Worm (Caenorhabditis elegans): ENCODE data around the gene daz-1.

daz-1 gene

DNA sequence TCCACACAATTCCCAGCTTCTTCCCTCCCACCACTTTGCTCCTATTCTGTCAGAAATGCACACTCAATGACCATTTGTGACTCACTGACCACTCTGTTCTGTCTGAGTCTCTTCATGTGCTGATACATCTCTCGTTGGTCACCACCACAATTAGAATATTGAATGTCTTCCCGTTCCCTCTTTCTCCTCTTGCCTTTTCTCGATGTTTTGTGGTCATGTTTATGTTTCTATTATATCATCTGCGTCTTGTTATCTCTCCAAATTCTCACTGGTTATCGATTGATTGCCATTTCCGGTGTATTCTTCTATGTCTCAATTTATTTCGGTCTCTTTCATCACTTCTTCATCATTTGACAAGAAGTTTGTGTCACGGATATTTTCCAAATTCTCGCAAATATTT, 4.8 kb downstream of the daz-1 start:
- TF ChIP-seq snpc-4 (tag; optimal IDR thresholded peaks at IDR 0.05), result no peak
- no peak for TF ChIP-seq ceh-16 (tag; optimal IDR thresholded peaks at IDR 0.05)
- no peak for TF ChIP-seq hmg-11 (tag; optimal IDR thresholded peaks at IDR 0.05)
- no peak for TF ChIP-seq zag-1 (tag; optimal IDR thresholded peaks at IDR 0.05)
- no peak for TF ChIP-seq nhr-25 (tag; optimal IDR thresholded peaks at IDR 0.05)
- no peak for TF ChIP-seq ztf-11 (tag; optimal IDR thresholded peaks at IDR 0.05)
- TF ChIP-seq ceh-28 (tag; optimal IDR thresholded peaks at IDR 0.05), result peak; percentile 47
- no peak for TF ChIP-seq fkh-2 (tag; optimal IDR thresholded peaks at IDR 0.05)
- no peak for TF ChIP-seq ZK546.5 (tag; optimal IDR thresholded peaks at IDR 0.05)
- TF ChIP-seq pqm-1 (tag; optimal IDR thresholded peaks at IDR 0.05), result peak; percentile 22

DNA sequence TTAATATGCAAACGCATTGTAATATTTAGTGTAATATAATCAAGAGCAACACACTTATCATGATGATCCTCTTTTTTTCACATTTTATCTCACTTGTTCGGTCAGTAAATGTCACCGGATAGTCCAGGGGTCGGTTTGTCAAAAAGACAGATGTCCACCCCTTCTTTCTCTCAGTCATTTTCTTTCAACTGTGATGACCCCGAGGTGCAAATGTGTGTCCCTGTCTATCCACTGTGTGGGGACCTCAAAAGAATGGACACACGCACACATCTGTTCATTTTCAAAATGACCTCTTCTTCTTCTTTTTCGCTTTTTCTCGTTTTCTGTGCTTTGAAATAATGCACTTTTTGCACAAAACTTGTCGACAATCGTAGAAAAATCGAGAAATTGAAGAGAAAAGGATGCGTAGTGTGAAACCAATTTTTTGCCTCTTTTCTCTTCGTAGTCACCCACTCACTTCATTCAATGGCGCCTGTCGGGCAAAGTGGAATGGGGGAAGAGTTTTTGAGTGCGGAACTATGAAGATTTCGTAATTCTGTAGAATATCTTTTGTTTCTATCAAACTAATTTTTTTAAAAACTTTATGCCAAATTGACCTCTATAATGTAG, 7.7 kb downstream of the daz-1 start:
- no peak for TF ChIP-seq elt-2 (tag; optimal IDR thresholded peaks at IDR 0.05)
- peak; percentile 58 for TF ChIP-seq fkh-10 (GFP tag; optimal IDR thresholded peaks at IDR 0.05)
- no peak for TF ChIP-seq nhr-76 (tag; optimal IDR thresholded peaks at IDR 0.05)
- peak; percentile 40 for TF ChIP-seq unc-62 (GFP tag; optimal IDR thresholded peaks at IDR 0.05)
- peak; percentile 41 for TF ChIP-seq nfya-1 (tag; optimal IDR thresholded peaks at IDR 0.05; ENCODE audit: insufficient read depth)
- TF ChIP-seq lin-39 (tag; optimal IDR thresholded peaks at IDR 0.05), result peak; percentile 56

DNA sequence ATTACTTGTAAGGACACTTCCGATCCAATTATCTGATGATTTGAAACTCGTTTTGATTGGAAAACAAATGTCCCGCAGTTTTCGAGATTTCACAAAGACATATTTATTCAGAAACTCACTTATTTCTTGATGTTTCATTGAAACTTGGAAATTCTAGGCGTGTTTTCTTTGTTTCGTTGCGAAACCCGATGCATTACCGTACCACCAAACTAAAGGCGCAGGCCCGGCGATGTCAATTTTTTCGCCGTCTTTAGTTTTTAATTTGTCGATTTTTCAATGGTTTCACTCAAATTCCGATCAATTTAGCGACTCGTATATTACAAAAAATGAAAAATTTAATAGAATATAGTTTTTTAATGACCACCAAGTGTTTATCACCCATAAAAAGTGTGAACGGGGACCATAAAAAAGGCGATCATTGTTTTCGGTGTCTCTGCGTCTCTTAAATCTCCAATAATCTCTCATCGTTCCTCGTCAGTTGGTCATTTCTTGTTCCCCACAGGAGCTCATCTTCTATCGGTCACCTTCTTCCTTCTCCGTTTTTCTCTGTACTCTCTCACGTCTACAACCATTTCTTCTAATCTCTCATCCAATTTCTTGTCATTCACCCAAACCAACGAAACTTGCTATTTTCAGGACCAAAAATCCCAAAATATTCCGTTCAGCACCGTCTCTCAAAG, 9.8 kb downstream of the daz-1 start, which contains the start of gene clr-1:
clr-1 (plus strand) TSS at position 630 of the 680 bp plus-strand sequence.
- TF ChIP-seq nfya-1 (tag; optimal IDR thresholded peaks at IDR 0.05; ENCODE audit: insufficient read depth) (peak; percentile 7), mdl-1 (tag; optimal IDR thresholded peaks at IDR 0.05) (no peak)

DNA sequence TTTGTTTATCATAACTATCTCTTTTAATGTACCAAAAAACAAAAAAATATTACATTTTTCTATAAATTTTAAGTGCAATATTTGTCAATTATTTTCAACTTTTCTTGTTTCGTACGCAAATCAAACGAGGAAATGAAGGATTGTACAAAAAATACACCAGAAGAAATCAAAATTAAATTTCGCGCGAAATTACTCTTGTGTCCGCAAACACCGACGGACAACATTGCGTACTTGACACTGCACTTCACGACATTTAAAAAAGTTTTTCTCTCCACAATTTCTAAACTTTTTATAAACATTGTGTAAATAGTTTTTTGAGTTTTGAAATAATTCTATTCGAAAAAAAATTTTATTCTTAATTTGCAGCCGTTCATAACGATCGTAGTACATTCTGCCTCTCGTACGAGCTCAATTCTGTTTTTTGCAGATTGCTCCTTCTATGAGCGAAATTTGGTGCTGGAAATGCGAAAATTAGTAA, 17.9 kb downstream of the daz-1 start, which contains the start of gene mrps-16:
mrps-16 (plus strand) TSS at position 428 of the 478 bp plus-strand sequence.
- TF ChIP-seq pqm-1 (tag; optimal IDR thresholded peaks at IDR 0.05), result no peak
- no peak for TF ChIP-seq elt-1 (tag; optimal IDR thresholded peaks at IDR 0.05)
- peak; percentile 77 for TF ChIP-seq hmg-11 (tag; optimal IDR thresholded peaks at IDR 0.05)
- no peak for TF ChIP-seq tbx-2 (tag; optimal IDR thresholded peaks at IDR 0.05)
- no peak for TF ChIP-seq nhr-76 (tag; optimal IDR thresholded peaks at IDR 0.05)
- TF ChIP-seq ztf-4 (tag; optimal IDR thresholded peaks at IDR 0.05), result no peak
- TF ChIP-seq lin-39 (tag; optimal IDR thresholded peaks at IDR 0.05), result peak; percentile 17
- no peak for TF ChIP-seq nhr-237 (tag; optimal IDR thresholded peaks at IDR 0.05)
- no peak for TF ChIP-seq ama-1 (optimal IDR thresholded peaks at IDR 0.05)
- no peak for TF ChIP-seq unc-62 (GFP tag; optimal IDR thresholded peaks at IDR 0.05)
- TF ChIP-seq egl-5 (tag; optimal IDR thresholded peaks at IDR 0.05), result peak; percentile 8
- no peak for TF ChIP-seq zag-1 (tag; optimal IDR thresholded peaks at IDR 0.05)
- no peak for TF ChIP-seq nhr-28 (tag; optimal IDR thresholded peaks at IDR 0.05)
- TF ChIP-seq egl-27 (tag; optimal IDR thresholded peaks at IDR 0.05), result no peak
- no peak for TF ChIP-seq ceh-82 (tag; optimal IDR thresholded peaks at IDR 0.05)
- TF ChIP-seq fos-1 (tag; optimal IDR thresholded peaks at IDR 0.05), result no peak
- TF ChIP-seq snpc-4 (tag; optimal IDR thresholded peaks at IDR 0.05), result no peak
- TF ChIP-seq R02D3.7 (tag; optimal IDR thresholded peaks at IDR 0.05), result peak; percentile 26
- TF ChIP-seq nhr-77 (tag; optimal IDR thresholded peaks at IDR 0.05), result no peak
- TF ChIP-seq ceh-16 (tag; optimal IDR thresholded peaks at IDR 0.05), result no peak
- no peak for TF ChIP-seq sea-2 (GFP tag; optimal IDR thresholded peaks at IDR 0.05)
- TF ChIP-seq mml-1 (tag; optimal IDR thresholded peaks at IDR 0.05), result no peak
- peak; percentile 53 for TF ChIP-seq nfya-1 (tag; optimal IDR thresholded peaks at IDR 0.05; ENCODE audit: insufficient read depth)
- TF ChIP-seq nhr-25 (tag; optimal IDR thresholded peaks at IDR 0.05), result peak; percentile 44
- TF ChIP-seq elt-2 (tag; optimal IDR thresholded peaks at IDR 0.05), result no peak
- TF ChIP-seq lin-15B (tag; optimal IDR thresholded peaks at IDR 0.05), result peak; percentile 40
- no peak for TF ChIP-seq skn-1 (tag; optimal IDR thresholded peaks at IDR 0.05)
- no peak for TF ChIP-seq ceh-9 (tag; optimal IDR thresholded peaks at IDR 0.05)
- TF ChIP-seq nhr-67 (tag; optimal IDR thresholded peaks at IDR 0.05), result no peak
- no peak for TF ChIP-seq nhr-23 (tag; optimal IDR thresholded peaks at IDR 0.05)
- peak; percentile 22 for TF ChIP-seq nhr-43 (tag; optimal IDR thresholded peaks at IDR 0.05; ENCODE audit: poor library complexity, severe bottlenecking)
- no peak for TF ChIP-seq daf-12 (tag; optimal IDR thresholded peaks at IDR 0.05)
- TF ChIP-seq mdl-1 (tag; optimal IDR thresholded peaks at IDR 0.05), result no peak
- no peak for TF ChIP-seq ztf-11 (tag; optimal IDR thresholded peaks at IDR 0.05)
- no peak for TF ChIP-seq elt-3 (tag; optimal IDR thresholded peaks at IDR 0.05)
- TF ChIP-seq ZK546.5 (tag; optimal IDR thresholded peaks at IDR 0.05), result no peak
- TF ChIP-seq nhr-12 (tag; optimal IDR thresholded peaks at IDR 0.05), result no peak
- TF ChIP-seq pha-4 (tag; optimal IDR thresholded peaks at IDR 0.05), result no peak
- TF ChIP-seq nhr-11 (tag; optimal IDR thresholded peaks at IDR 0.05), result no peak
- no peak for TF ChIP-seq jun-1 (tag; optimal IDR thresholded peaks at IDR 0.05)
- no peak for TF ChIP-seq fkh-2 (tag; optimal IDR thresholded peaks at IDR 0.05)
- TF ChIP-seq fkh-10 (GFP tag; optimal IDR thresholded peaks at IDR 0.05), result no peak
- peak; percentile 22 for TF ChIP-seq ceh-28 (tag; optimal IDR thresholded peaks at IDR 0.05)
